Worm (Caenorhabditis elegans): ENCODE measurements around the gene srj-5.

DNA sequence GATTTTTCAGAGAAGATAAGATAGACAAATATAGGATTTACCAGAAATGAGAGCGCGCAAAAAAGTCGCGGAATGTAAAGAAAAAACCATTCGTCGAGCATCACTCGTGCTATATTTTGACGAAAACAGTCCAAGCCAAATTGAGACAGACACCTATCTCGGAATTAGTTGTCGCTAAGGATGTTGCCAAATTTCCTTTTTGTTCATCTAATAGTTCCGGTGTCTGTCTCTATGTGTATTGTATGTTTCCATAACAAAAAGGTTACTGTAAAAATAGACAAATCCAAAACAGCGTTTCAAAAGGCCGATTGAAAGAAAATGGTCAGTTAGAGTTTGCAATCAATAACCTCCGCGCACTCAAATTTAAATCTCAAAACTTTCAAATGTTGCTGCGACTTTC lies 41.8 kb upstream of the srj-5 start, which contains the start of gene srj-53:
- no peak for TF ChIP-seq ztf-4 (tag; optimal IDR thresholded peaks at IDR 0.05)
- TF ChIP-seq nhr-11 (tag; optimal IDR thresholded peaks at IDR 0.05), result no peak
- TF ChIP-seq lin-13 (GFP tag; optimal IDR thresholded peaks at IDR 0.05), result no peak
- no peak for TF ChIP-seq elt-3 (tag; optimal IDR thresholded peaks at IDR 0.05)
- TF ChIP-seq ama-1 (optimal IDR thresholded peaks at IDR 0.05), result no peak
- no peak for TF ChIP-seq elt-1 (tag; optimal IDR thresholded peaks at IDR 0.05)
- TF ChIP-seq sma-9 (GFP tag; optimal IDR thresholded peaks at IDR 0.05), result no peak
- TF ChIP-seq sma-9 (tag; optimal IDR thresholded peaks at IDR 0.05), result no peak
- TF ChIP-seq alr-1 (tag; optimal IDR thresholded peaks at IDR 0.05), result no peak
- TF ChIP-seq snpc-4 (tag; optimal IDR thresholded peaks at IDR 0.05), result no peak
- no peak for TF ChIP-seq aly-2 (tag; optimal IDR thresholded peaks at IDR 0.05)
- no peak for TF ChIP-seq ceh-16 (tag; optimal IDR thresholded peaks at IDR 0.05)
- no peak for TF ChIP-seq lsy-2 (tag; optimal IDR thresholded peaks at IDR 0.05)
